Comparison of ENCODE assay signal across 1 fruit fly cellular context in the genomic region with DNA sequence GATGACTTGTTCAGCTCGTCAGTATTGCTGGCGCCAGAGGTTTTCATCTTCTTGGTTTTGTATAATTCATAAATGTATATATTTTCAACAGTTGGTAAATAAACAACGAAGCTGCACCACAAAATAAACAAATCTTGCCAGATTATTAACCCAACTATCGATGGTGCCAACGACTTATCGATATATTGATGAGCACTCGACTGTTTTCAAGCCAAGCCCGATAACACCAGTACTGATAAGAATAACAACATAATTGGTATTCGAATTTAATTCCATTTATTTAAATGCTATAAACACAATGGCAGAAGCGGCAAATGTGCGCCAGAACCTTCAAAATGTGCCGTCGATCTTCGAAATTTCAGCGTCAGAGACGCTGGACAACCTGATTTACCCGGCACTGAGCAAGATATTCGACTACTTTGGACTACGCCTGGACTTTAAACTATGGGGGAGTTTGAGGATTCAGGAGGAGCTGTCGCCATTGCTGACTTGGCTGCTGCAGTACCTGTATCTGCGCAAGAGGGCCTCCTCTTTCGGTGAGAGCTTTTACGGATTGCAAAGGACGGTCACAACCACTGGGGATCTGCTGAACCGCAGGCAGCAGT.
TF ChIP-seq lines count a peak whose summit lies in the region.

Gene Saf6 (minus strand): TSS at position 166 of the 605 bp plus-strand sequence.
Gene Pex12 (plus strand): TSS at position 209 of the 605 bp plus-strand sequence.

TF ChIP-seq in whole organism, embryonic, 481 proteins besides CTCF, POLR2A, EP300 and RAD21 (continued from another document):
- TF ChIP-seq E2f2 (GFP tag; IDR thresholded peaks at IDR 0.05; lab: Robert Waterston, UW), result peak; percentile 52
- TF ChIP-seq CG10979 (tag; optimal IDR thresholded peaks at IDR 0.05; lab: Kevin White, UChicago), result peak; percentile 26
- TF ChIP-seq HLH4C (GFP tag; IDR thresholded peaks at IDR 0.05; lab: Robert Waterston, UW; ENCODE audit: partially characterized antibody), result peak; percentile 80
- peak; percentile 86 for TF ChIP-seq Bgb (GFP tag; IDR thresholded peaks at IDR 0.05; lab: Robert Waterston, UW; ENCODE audit: partially characterized antibody)
- peak; percentile 76 for TF ChIP-seq Doc3 (GFP tag; IDR thresholded peaks at IDR 0.05; lab: Robert Waterston, UW; ENCODE audit: partially characterized antibody)
- TF ChIP-seq CG33213 (GFP tag; optimal IDR thresholded peaks at IDR 0.05; lab: Kevin White, UChicago), result no peak
- TF ChIP-seq pb (GFP tag; optimal IDR thresholded peaks at IDR 0.05; lab: Kevin White, UChicago), result no peak
- no peak for TF ChIP-seq CG10209 (GFP tag; optimal IDR thresholded peaks at IDR 0.05; lab: Kevin White, UChicago)
- peak; percentile 79 for TF ChIP-seq hb (GFP tag; IDR thresholded peaks at IDR 0.05; lab: Robert Waterston, UW; ENCODE audit: partially characterized antibody)
- TF ChIP-seq Med (GFP tag; lab: Kevin White, UChicago), result peak; percentile 75
- TF ChIP-seq CG10366 (GFP tag; IDR thresholded peaks at IDR 0.05; lab: Robert Waterston, UW), result no peak
- TF ChIP-seq sna (GFP tag; IDR thresholded peaks at IDR 0.05; lab: Robert Waterston, UW; ENCODE audit: partially characterized antibody), result peak; percentile 85
- peak; percentile 14; the same call in 1 of the 2 replicates for TF ChIP-seq CG42726 (GFP tag; IDR thresholded peaks at IDR 0.05; lab: Robert Waterston, UW; ENCODE audit: partially characterized antibody)
- TF ChIP-seq CG18619 (GFP tag; optimal IDR thresholded peaks at IDR 0.05; lab: Kevin White, UChicago), result no peak
- TF ChIP-seq vnd (GFP tag; IDR thresholded peaks at IDR 0.05; lab: Robert Waterston, UW; ENCODE audit: partially characterized antibody), result peak; percentile 76
- peak; percentile 48 for TF ChIP-seq D (optimal IDR thresholded peaks at IDR 0.05; lab: Kevin White, UChicago)
- TF ChIP-seq D (GFP tag; optimal IDR thresholded peaks at IDR 0.05; lab: Kevin White, UChicago), result no peak
- no peak for TF ChIP-seq abd-A (tag; optimal IDR thresholded peaks at IDR 0.05; lab: Kevin White, UChicago)
- TF ChIP-seq CG14667 (GFP tag; IDR thresholded peaks at IDR 0.05; lab: Robert Waterston, UW), result no peak
- peak; percentile 82 for TF ChIP-seq bbx (GFP tag; IDR thresholded peaks at IDR 0.05; lab: Robert Waterston, UW; ENCODE audit: partially characterized antibody)
- TF ChIP-seq Dp (GFP tag; optimal IDR thresholded peaks at IDR 0.05; lab: Kevin White, UChicago), result peak; percentile 43
- peak; percentile 7 for TF ChIP-seq YL-1 (GFP tag; optimal IDR thresholded peaks at IDR 0.05; lab: Kevin White, UChicago)
- peak; percentile 76 for TF ChIP-seq hbn (GFP tag; IDR thresholded peaks at IDR 0.05; lab: Robert Waterston, UW; ENCODE audit: partially characterized antibody)
- TF ChIP-seq CG12659 (GFP tag; optimal IDR thresholded peaks at IDR 0.05; lab: Kevin White, UChicago), result peak; percentile 12
- peak; percentile 90 for TF ChIP-seq MBD-R2 (GFP tag; IDR thresholded peaks at IDR 0.05; lab: Robert Waterston, UW)
- TF ChIP-seq Xrp1 (GFP tag; IDR thresholded peaks at IDR 0.05; lab: Robert Waterston, UW), result peak; percentile 6; the same call in 1 of the 2 replicates
- no peak for TF ChIP-seq CG3065 (GFP tag; optimal IDR thresholded peaks at IDR 0.05; lab: Kevin White, UChicago)
- TF ChIP-seq CG15514 (GFP tag; optimal IDR thresholded peaks at IDR 0.05; lab: Kevin White, UChicago), result peak; percentile 3
- TF ChIP-seq CG10959 (GFP tag; IDR thresholded peaks at IDR 0.05; lab: Robert Waterston, UW), result no peak
- peak; percentile 79 for TF ChIP-seq amos (GFP tag; IDR thresholded peaks at IDR 0.05; lab: Robert Waterston, UW; ENCODE audit: partially characterized antibody)
- peak; percentile 37 for TF ChIP-seq GATAe (GFP tag; conservative IDR thresholded peaks at IDR 0.05; lab: Robert Waterston, UW)
- peak; percentile 89 for TF ChIP-seq CG13287 (GFP tag; IDR thresholded peaks at IDR 0.05; lab: Robert Waterston, UW; ENCODE audit: partially characterized antibody)
- TF ChIP-seq HLH54F (GFP tag; optimal IDR thresholded peaks at IDR 0.05; lab: Kevin White, UChicago), result no peak
- peak in 1 of 2 experiments; percentile 21 for TF ChIP-seq Pdp1 (GFP tag; optimal IDR thresholded peaks at IDR 0.05; lab: Kevin White, UChicago)
- TF ChIP-seq Nf-YA (GFP tag; IDR thresholded peaks at IDR 0.05; lab: Robert Waterston, UW), result no peak
- no peak for TF ChIP-seq wek (GFP tag; optimal IDR thresholded peaks at IDR 0.05; lab: Kevin White, UChicago)
- TF ChIP-seq CG14710 (tag; optimal IDR thresholded peaks at IDR 0.05; lab: Kevin White, UChicago), result peak; percentile 21
- TF ChIP-seq CG11696 (GFP tag; IDR thresholded peaks at IDR 0.05; lab: Robert Waterston, UW), result no peak
- peak; percentile 91 for TF ChIP-seq Sry-β (GFP tag; optimal IDR thresholded peaks at IDR 0.05; lab: Kevin White, UChicago)
- TF ChIP-seq CG1603 (tag; optimal IDR thresholded peaks at IDR 0.05; lab: Kevin White, UChicago), result peak; percentile 43
- TF ChIP-seq CG2129 (GFP tag; IDR thresholded peaks at IDR 0.05; lab: Robert Waterston, UW; ENCODE audit: partially characterized antibody), result peak; percentile 73
- peak; percentile 45 for TF ChIP-seq stwl (tag; optimal IDR thresholded peaks at IDR 0.05; lab: Kevin White, UChicago)
- no peak for TF ChIP-seq ranshi (GFP tag; IDR thresholded peaks at IDR 0.05; lab: Robert Waterston, UW)
- peak; percentile 72; the same call in 2 of the 3 replicates for TF ChIP-seq knrl (GFP tag; IDR thresholded peaks at IDR 0.05; lab: Robert Waterston, UW; ENCODE audit: partially characterized antibody)
- TF ChIP-seq CG14860 (GFP tag; IDR thresholded peaks at IDR 0.05; lab: Robert Waterston, UW; ENCODE audit: partially characterized antibody), result peak; percentile 85
- peak; percentile 89 for TF ChIP-seq chinmo (GFP tag; IDR thresholded peaks at IDR 0.05; lab: Robert Waterston, UW; ENCODE audit: partially characterized antibody)
- TF ChIP-seq tna (GFP tag; IDR thresholded peaks at IDR 0.05; lab: Robert Waterston, UW; ENCODE audit: partially characterized antibody), result peak; percentile 75
- peak; percentile 47 for TF ChIP-seq exex (tag; optimal IDR thresholded peaks at IDR 0.05; lab: Kevin White, UChicago)
- TF ChIP-seq nom (GFP tag; optimal IDR thresholded peaks at IDR 0.05; lab: Kevin White, UChicago), result peak; percentile 65
- peak; percentile 70 for TF ChIP-seq CG4617 (GFP tag; optimal IDR thresholded peaks at IDR 0.05; lab: Kevin White, UChicago; ENCODE audit: borderline replicate concordance)
- peak; percentile 79 for TF ChIP-seq BEAF-32 (GFP tag; optimal IDR thresholded peaks at IDR 0.05; lab: Kevin White, UChicago)
- no peak for TF ChIP-seq CG16815 (GFP tag; optimal IDR thresholded peaks at IDR 0.05; lab: Kevin White, UChicago)
- TF ChIP-seq CG17568 (GFP tag; optimal IDR thresholded peaks at IDR 0.05; lab: Kevin White, UChicago), result no peak
- TF ChIP-seq nerfin-2 (GFP tag; IDR thresholded peaks at IDR 0.05; lab: Robert Waterston, UW; ENCODE audit: partially characterized antibody), result peak; percentile 79
- peak; percentile 3 for TF ChIP-seq nmo (GFP tag; optimal IDR thresholded peaks at IDR 0.05; lab: Kevin White, UChicago)
- peak; percentile 41 for TF ChIP-seq MESR4 (GFP tag; optimal IDR thresholded peaks at IDR 0.05; lab: Kevin White, UChicago)
- peak; percentile 21 for TF ChIP-seq bigmax (GFP tag; optimal IDR thresholded peaks at IDR 0.05; lab: Kevin White, UChicago)
- TF ChIP-seq Dll (GFP tag; IDR thresholded peaks at IDR 0.05; lab: Robert Waterston, UW; ENCODE audit: partially characterized antibody), result peak; percentile 89
- TF ChIP-seq CG13775 (GFP tag; optimal IDR thresholded peaks at IDR 0.05; lab: Kevin White, UChicago), result peak; percentile 8
- no peak for TF ChIP-seq Hmr (GFP tag; optimal IDR thresholded peaks at IDR 0.05; lab: Kevin White, UChicago)
- TF ChIP-seq Myb (GFP tag; optimal IDR thresholded peaks at IDR 0.05; lab: Kevin White, UChicago), result peak; percentile 15
- TF ChIP-seq trem (tag; optimal IDR thresholded peaks at IDR 0.05; lab: Kevin White, UChicago), result peak; percentile 11
- no peak for TF ChIP-seq tll (GFP tag; optimal IDR thresholded peaks at IDR 0.05; lab: Kevin White, UChicago)
- TF ChIP-seq dm (GFP tag; optimal IDR thresholded peaks at IDR 0.05; lab: Kevin White, UChicago), result no peak
- peak; percentile 84 for TF ChIP-seq unc-4 (GFP tag; IDR thresholded peaks at IDR 0.05; lab: Robert Waterston, UW; ENCODE audit: partially characterized antibody)
- TF ChIP-seq CG10267 (tag; optimal IDR thresholded peaks at IDR 0.05; lab: Kevin White, UChicago), result peak; percentile 20
- TF ChIP-seq Sin3A (optimal IDR thresholded peaks at IDR 0.05; lab: Kevin White, UChicago), result peak; percentile 16
- TF ChIP-seq Opbp (GFP tag; IDR thresholded peaks at IDR 0.05; lab: Robert Waterston, UW; ENCODE audit: partially characterized antibody), result peak; percentile 85; the same call in 2 of the 3 replicates
- TF ChIP-seq CG16813 (GFP tag; IDR thresholded peaks at IDR 0.05; lab: Robert Waterston, UW; ENCODE audit: partially characterized antibody), result peak; percentile 77
- peak; percentile 85 for TF ChIP-seq zen2 (GFP tag; IDR thresholded peaks at IDR 0.05; lab: Robert Waterston, UW; ENCODE audit: partially characterized antibody)
- peak; percentile 22 for TF ChIP-seq mirr (GFP tag; optimal IDR thresholded peaks at IDR 0.05; lab: Kevin White, UChicago)
- 0 out of 3 replicates have a peak, but pooled peaks have one; percentile 51 for TF ChIP-seq mld (GFP tag; IDR thresholded peaks at IDR 0.05; lab: Robert Waterston, UW; ENCODE audit: partially characterized antibody)
- TF ChIP-seq HmgZ (tag; optimal IDR thresholded peaks at IDR 0.05; lab: Kevin White, UChicago), result peak; percentile 37
- peak; percentile 83 for TF ChIP-seq CG7963 (GFP tag; IDR thresholded peaks at IDR 0.05; lab: Robert Waterston, UW; ENCODE audit: partially characterized antibody)
- TF ChIP-seq Sox102F (GFP tag; optimal IDR thresholded peaks at IDR 0.05; lab: Kevin White, UChicago), result no peak
- peak; percentile 75 for TF ChIP-seq ato (GFP tag; IDR thresholded peaks at IDR 0.05; lab: Robert Waterston, UW; ENCODE audit: partially characterized antibody)
